Fruit fly (Drosophila melanogaster): ENCODE measurements around the gene CG34026.
A peak's percentile ranks its signal among the peaks of the same experiment; 100 is the strongest.

Gene CG34026

DNA sequence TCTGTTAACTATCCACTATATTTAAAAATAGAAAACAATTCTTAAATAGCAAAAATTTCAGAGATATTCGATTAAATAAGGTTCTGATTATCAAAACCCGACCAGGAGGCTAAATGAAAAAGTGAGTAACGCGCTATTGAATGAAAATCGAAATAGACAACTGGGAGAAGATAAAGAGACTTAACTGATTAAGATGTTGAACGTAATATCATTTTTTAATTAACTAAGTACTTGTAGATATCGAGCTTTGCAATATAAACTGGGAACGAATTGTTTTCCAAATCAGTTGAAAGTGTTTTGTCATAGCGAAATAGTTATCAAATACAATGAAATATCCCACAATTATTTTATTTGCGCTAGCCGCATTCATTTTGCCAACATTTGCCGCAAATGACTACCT, at the start of gene CG34026:
Gene CG34026 (plus strand): TSS at position 301 of the 400 bp plus-strand sequence.
- no peak for TF ChIP-seq noc (tag; optimal IDR thresholded peaks at IDR 0.05)

DNA sequence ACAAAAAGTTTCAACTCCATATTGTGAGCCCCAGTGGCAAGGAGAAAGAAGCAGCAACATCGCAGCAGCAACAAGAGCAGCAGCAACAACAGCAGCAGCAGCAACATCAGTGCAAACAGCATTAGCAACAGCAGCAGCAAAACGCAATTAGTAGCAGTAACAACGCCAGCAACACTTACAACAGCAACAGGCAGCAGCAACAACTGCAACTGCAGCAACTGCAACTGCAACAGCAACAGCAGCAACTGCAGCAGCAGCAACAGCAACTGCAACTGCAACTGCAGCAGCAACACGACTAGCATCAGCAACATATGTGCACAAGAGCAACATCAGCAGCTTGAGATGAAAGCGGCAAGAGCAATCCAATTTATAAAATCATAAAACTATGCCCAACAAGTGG, 48.4 kb upstream of the CG34026 start:
- TF ChIP-seq noc (tag; optimal IDR thresholded peaks at IDR 0.05) = no peak

DNA sequence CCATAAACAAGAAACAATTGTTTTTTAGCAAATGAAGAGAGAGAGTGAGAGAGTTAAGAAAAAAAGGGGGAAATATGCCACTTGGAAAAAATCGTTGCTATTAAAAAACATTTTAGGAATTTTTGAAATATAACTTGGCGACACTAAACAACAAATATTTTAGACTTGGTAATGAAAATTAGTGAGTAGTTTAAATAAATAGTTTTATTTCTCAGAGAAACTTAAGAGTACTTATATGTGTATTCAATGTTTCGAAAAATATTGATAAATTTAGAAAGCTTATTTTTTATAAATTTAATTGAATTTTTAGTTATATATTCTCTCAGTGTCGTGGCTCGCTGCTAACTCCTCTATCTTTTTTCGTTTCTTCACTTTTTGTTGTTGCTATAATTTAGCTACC, 47.7 kb upstream of the CG34026 start:
- peak; percentile 0 for TF ChIP-seq noc (tag; optimal IDR thresholded peaks at IDR 0.05)

DNA sequence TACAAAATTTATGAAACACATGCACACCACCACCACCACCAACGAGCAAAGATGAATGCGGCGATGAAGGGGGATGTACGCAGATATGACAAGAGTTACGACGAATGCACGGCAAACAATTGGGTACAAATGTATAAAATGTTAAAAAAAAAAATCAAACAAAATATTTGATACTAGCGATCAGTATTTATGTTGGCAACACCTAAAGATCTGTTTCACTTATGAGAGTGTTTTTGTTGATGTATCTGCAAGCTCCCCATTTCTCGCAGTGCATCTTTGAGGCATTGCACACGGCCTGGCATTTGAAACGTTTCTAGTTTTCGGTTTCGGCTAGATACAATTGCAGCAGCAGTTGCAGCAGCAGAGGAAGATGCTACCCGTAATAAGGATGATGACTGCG, 46.8 kb upstream of the CG34026 start:
- no peak for TF ChIP-seq noc (tag; optimal IDR thresholded peaks at IDR 0.05)

DNA sequence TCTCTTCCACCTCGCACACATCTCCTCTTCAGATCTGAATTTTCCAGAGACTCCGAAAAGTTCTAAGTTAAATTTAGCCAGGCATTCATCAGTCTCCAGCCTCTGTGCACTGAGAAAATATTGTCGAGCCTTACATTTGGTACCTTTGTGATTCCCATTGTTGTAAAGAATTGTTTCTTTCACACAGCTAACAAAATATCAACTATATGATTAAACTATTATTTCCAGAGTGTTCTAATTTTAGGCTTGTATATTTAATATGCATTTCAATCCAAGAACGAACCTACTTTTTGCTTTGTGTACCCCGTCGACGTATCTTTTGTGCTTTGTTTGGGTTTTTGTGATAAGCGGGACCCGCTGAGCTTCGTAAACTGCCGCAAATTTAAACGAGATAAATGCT, 39.5 kb upstream of the CG34026 start:
- no peak for TF ChIP-seq noc (tag; optimal IDR thresholded peaks at IDR 0.05)

DNA sequence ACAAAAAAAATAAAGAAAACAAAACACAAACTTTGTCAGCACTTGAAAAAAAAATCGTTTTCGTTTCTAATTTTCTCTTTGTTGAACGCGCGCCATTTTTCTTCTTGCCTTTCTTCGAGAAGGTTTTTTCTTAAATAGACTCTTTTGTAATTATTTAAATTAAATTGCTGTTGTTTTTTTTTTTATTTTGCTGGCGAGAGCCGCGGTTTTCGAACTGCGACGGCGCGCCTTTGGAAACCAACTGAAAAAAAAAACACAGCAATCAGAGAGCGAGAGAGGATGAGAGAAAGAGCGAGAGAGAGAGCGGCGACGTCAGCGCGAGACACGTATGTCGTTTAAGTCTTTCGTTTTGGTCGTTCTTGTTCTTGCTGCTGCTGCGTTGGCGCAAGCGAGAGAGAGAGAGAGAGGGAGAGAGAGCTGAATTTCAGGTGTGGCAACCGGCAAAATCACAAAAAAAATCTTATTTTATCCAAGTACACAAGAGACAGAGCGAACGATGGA, 37.6 kb upstream of the CG34026 start:
- no peak for TF ChIP-seq noc (tag; optimal IDR thresholded peaks at IDR 0.05)

DNA sequence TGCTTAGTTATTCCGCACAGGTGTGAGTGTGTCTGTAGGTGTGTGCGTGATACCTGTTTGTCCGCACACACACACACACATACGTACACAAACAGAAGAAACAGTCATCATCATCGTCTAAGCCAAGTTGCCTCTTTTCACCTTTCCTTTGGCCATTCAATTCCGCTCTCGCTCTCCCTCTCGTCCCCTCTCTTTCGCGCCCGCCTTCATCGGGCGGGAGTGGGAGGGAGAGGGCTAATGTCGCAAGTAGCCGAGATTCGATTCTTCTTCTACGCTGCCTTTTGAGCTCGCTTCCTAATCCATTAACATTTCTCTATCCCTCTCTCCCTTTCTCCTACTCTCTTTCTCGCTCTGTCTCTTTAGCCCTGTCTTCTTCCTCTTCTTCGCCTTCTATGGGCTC, 36.5 kb upstream of the CG34026 start:
- TF ChIP-seq noc (tag; optimal IDR thresholded peaks at IDR 0.05) = no peak

DNA sequence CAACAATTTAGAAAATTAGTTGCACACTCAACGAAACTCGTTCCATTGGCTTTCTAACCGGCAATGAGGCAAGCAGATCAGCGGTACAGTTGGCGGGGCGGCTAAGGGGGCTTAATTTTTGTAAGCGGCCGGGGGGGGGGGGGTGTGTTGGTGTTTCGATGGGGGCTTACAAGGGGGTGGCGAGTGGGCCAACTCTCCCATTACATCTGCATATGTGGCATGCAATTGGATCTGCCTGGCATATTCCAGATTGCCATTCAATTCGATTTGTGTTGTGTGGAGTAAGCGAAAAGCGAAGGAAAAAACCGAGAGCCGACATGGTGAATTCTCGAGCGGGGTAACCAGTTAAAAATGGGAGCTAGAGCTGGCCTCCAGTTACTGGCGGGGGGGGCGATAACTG, 35.4 kb upstream of the CG34026 start:
- no peak for TF ChIP-seq noc (tag; optimal IDR thresholded peaks at IDR 0.05)

DNA sequence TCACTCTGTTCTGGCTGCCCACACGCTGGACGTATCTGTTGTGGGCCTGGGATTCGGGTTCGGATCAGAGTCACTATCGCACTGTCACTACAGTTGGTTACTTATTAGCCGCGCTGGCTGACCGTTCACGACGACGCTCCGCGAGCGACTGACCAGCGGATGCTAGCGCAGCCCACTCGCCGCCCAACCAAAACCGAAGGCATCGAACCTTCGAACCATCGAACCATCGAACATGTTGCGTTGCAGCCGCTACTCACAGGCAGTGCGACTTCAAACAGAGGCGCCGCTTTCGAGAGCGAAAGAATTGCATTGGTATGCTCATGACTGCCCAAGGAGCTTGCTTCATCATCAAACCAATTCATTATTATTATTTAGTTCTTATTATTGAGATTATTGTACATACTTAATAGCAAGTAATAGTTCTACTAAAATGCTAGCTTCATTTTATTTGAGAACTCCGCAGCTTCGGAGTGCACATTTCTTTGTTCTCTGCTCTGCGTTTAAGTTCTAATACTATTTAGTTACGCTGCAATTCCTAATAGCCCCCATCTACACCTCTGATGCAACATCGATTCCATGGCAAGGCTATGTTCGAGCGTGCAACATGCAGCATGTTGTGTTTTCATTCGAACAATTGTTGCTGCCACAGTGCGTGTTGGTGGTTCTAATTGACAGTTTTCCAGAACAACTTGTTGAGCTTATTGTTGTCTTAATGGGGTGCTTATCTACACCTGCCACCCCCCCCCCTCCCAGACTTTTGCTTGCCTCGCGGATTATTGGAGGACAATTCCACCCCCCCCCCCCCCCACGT, 33.4 kb upstream of the CG34026 start, which contains the start of gene mgl:
Gene mgl (minus strand): TSS at position 136 of the 811 bp plus-strand sequence.
- no peak for TF ChIP-seq noc (tag; optimal IDR thresholded peaks at IDR 0.05)

DNA sequence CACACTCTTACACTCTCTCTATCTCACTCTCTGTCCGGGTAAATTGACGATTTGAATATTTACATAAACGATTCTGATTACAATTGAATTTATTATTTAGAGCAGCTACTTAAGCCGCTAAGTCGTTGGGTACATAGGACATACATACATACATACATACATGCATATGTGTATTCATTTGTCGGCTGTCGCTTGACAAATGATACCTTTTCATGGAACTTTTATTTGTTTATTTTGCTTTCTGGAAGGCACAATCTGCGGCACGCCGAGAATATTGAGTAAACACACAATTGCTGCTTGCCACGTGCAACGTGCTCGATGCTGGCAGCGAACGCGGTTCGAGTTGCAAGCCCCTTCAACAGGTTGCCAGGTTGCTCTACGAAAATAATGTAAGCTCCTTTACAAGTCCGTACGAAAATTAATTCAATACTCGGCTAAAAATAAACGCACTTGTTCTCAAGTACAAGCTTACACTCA, 32.8 kb upstream of the CG34026 start:
- no peak for TF ChIP-seq noc (tag; optimal IDR thresholded peaks at IDR 0.05)

DNA sequence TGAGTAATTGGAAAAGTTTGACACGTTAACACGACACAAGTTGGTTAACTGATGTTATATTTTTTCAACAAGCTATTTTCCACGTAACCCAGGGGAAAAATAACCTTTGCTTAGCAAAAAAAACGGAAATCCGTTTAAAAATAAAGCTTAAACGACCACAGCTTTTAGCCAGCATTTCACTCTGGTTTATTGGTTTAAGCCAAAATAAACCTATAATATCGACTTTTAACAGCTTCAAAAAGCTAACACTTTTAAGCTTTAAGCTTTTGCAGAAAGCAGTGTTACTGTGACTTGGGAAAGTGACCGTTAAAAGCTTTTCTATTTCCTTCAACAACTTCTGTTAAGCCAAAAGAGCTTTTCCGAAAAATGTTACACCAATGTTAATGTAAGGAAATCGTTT, 31.3 kb upstream of the CG34026 start:
- TF ChIP-seq noc (tag; optimal IDR thresholded peaks at IDR 0.05) = no peak

DNA sequence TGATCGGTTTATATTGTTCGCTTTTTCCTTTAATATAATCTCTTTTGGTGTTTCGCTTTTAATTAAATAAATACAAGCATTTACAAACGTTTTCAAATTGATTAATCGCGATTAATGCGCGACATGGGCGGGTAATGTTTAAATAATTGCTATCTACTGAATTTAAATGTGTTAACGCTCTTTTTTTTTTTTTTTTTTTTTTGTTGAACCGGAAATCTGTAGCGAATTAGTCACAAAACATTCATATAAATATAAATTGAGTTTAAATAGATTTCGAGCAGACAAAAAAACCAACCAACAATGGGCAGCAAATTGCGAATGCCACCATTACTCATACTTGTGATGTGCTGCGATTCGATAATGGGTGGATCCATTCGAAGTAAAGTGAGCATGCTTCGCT, 22.4 kb upstream of the CG34026 start, which contains the start of gene CG34028:
Gene CG34028 (plus strand): TSS at position 301 of the 400 bp plus-strand sequence.
- TF ChIP-seq noc (tag; optimal IDR thresholded peaks at IDR 0.05) = no peak

DNA sequence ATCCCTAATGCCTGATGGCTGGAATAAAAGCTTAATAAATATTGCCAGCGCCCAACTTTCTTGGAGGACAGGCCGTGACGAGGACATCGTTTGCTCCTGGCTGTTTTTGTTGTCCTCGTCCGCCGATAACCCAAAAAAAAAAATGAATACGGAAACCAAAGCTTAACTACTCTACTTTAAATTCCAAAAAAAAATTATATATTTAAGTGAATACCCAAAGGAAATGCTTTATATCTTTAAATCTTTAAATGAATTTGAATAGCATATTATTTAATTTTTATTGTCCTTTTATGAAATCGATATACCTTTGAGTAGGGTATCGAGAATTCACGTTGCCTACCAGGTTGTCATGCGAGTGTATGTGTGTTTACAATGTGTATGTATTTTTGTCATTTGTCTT, 13.4 kb upstream of the CG34026 start:
- no peak for TF ChIP-seq noc (tag; optimal IDR thresholded peaks at IDR 0.05)

DNA sequence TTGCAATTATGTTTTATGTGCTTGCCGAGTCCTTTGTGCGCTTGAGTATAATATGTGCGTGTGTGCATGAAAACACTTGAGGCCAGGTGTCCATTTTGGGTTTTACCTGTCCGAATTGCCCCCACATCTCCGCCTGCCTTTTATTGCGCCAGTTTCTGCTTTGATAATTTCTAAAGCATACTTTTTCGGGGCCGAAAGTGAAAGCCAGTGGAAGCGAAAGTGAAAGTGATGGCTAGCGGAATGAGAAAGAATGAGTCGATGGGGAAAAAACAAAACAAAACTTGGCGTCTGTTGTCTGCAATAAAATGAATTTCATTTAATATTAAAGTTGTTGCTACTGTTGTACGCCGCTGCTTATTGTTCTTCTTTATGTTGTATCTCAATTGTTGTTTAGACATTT, 10.1 kb upstream of the CG34026 start:
- TF ChIP-seq noc (tag; optimal IDR thresholded peaks at IDR 0.05) = no peak

DNA sequence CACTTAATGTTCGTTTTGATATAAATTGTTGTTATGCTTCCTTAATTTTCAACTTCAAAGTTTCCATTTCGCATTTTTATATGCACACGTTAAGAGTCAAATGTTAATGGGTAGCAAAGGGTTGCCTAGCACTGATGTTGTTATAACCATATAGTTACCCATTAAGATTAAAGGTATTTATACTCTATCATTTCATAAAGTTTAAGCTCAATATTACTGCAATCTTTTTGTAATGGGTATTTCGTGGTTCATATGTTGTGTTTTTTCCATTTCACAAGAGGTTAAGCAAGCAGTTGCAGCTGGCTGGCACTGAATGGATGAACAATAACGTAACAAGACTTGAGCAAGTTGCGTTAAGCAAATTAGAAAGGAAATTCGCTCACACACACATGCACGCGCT, 1.7 kb upstream of the CG34026 start:
- TF ChIP-seq noc (tag; optimal IDR thresholded peaks at IDR 0.05) = no peak

DNA sequence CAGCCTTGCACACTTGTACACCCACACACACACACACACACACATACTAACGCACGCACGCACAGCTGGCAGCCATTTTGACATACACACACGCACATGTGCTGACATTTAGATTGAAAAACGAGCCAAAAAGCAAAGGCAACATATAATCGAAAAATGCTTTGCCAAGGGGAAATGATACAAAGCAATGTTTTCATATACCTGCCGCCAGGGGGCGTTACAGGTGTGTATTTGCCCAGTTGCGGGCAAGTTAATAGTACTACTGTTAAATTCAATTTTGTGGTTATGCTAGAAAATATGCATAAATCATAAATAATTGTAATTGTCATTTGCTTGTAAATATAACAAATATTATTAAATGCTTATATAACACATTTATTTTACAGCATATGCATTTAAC, 1.2 kb upstream of the CG34026 start:
- TF ChIP-seq noc (tag; optimal IDR thresholded peaks at IDR 0.05) = no peak

DNA sequence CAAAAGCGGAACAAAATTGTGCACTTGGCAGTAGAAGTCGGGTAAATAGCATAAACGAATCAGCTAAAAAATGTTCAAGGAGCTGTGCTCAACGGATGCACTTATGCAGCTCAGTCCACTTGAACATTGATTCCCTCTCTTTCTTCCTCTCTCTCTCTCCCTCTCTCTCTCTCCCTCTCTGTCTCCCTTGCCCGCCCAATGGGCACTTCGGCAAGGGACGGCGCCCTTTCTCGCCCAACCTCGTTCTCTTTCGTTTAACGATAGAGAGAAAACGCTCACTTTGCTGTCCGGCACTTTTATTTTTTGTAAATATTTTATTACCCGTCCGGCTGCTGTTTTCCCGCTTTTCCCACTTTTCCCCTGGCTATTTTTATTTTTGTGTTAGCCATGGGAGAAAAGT, 10.8 kb downstream of the CG34026 start:
- TF ChIP-seq noc (tag; optimal IDR thresholded peaks at IDR 0.05) = no peak
